Worm (Caenorhabditis elegans) whole organism, L4 larva: Measurements from ENCODE around the gene mes-6.

Experiments used
- F10B5.3 ChIP-seq: sonication (generic microtip); optimal IDR thresholded peaks from 2 replicates; lab custom pipeline; 2016; ENCODE audit warnings: mild to moderate bottlenecking, missing genetic modification characterization, missing compliant biosample characterization
- F37D6.2 ChIP-seq: sonication (generic microtip); optimal IDR thresholded peaks from 2 replicates; lab custom pipeline; 2016; ENCODE audit warnings: mild to moderate bottlenecking, missing genetic modification characterization, missing compliant biosample characterization
- F44E2.7 ChIP-seq: fragments of 200-800 bp; sonication (Bioruptor generic); IDR thresholded peaks from 2 replicates; pipeline ENCODE4 v2.1.2; 2022; ENCODE audit warnings: missing genetic modification characterization, missing compliant biosample characterization
- R02D3.7 ChIP-seq: fragments of 150-350 bp; sonication (generic microtip); optimal IDR thresholded peaks from 3 replicates; lab custom pipeline; 2014; ENCODE audit warnings: missing biosample characterization, missing genetic modification characterization
- Y48G9A.11 ChIP-seq: fragments of 200-800 bp; sonication (Bioruptor generic); IDR thresholded peaks from 2 replicates; pipeline ENCODE4 v1.3.6; 2022; ENCODE audit warnings: missing genetic modification reagents, missing genetic modification characterization, missing compliant biosample characterization
- Y5F2A.4 ChIP-seq: fragments of 200-800 bp; sonication (Bioruptor generic); optimal IDR thresholded peaks from 2 replicates; lab custom pipeline; 2018; ENCODE audit warnings: mild to moderate bottlenecking, missing genetic modification characterization, missing compliant biosample characterization
- arid-1 ChIP-seq: fragments of 200-800 bp; sonication (Bioruptor generic); conservative IDR thresholded peaks from 2 replicates; pipeline ENCODE4 v1.3.6; 2022; ENCODE audit warnings: missing genetic modification reagents, missing genetic modification characterization, missing compliant biosample characterization
- attf-4 ChIP-seq: sonication (generic microtip); optimal IDR thresholded peaks from 3 replicates; lab custom pipeline; 2017; ENCODE audit warnings: missing biosample characterization, missing genetic modification characterization
- ceh-20 ChIP-seq: fragments of 200-800 bp; sonication (Bioruptor generic); IDR thresholded peaks from 2 replicates; pipeline ENCODE4 v1.3.6; 2022; ENCODE audit warnings: missing genetic modification reagents, missing genetic modification characterization, missing compliant biosample characterization
- ceh-32 ChIP-seq: sonication (generic microtip); optimal IDR thresholded peaks from 2 replicates; lab custom pipeline; 2016; ENCODE audit warnings: mild to moderate bottlenecking, missing genetic modification characterization, missing compliant biosample characterization; ENCODE audit not compliant: poor library complexity
- ceh-62 ChIP-seq: sonication (generic microtip); optimal IDR thresholded peaks from 2 replicates; lab custom pipeline; 2017; ENCODE audit warnings: missing biosample characterization, missing genetic modification characterization
- ceh-82 ChIP-seq: sonication (generic microtip); optimal IDR thresholded peaks from 2 replicates; lab custom pipeline; 2017; ENCODE audit warnings: missing biosample characterization, missing genetic modification characterization
- cey-2 ChIP-seq: sonication (generic microtip); optimal IDR thresholded peaks from 3 replicates; lab custom pipeline; 2017; ENCODE audit warnings: missing genetic modification characterization, mild to moderate bottlenecking, missing compliant biosample characterization, antibody characterized with exemption, borderline replicate concordance; ENCODE audit not compliant: insufficient read depth
- daf-12 ChIP-seq: fragments of 150-350 bp; optimal IDR thresholded peaks from 2 replicates; lab custom pipeline; 2014; ENCODE audit warnings: missing biosample characterization, missing genetic modification reagents, missing genetic modification characterization
- daf-8 ChIP-seq: fragments of 200-800 bp; sonication (Bioruptor generic); IDR thresholded peaks from 2 replicates; pipeline ENCODE4 v1.3.6; 2022; ENCODE audit warnings: missing genetic modification characterization, missing compliant biosample characterization
- dmd-8 ChIP-seq: fragments of 200-800 bp; sonication (Bioruptor generic); IDR thresholded peaks from 2 replicates; pipeline ENCODE4 v1.3.6; 2022; ENCODE audit warnings: missing genetic modification characterization, missing compliant biosample characterization
- fos-1 ChIP-seq: fragments of 150-350 bp; optimal IDR thresholded peaks from 2 replicates; lab custom pipeline; 2014; ENCODE audit warnings: missing biosample characterization, missing genetic modification characterization
- gei-8 ChIP-seq: fragments of 200-800 bp; sonication (Bioruptor generic); optimal IDR thresholded peaks from 2 replicates; lab custom pipeline; 2018; ENCODE audit warnings: mild to moderate bottlenecking, missing genetic modification characterization, missing compliant biosample characterization
- hlh-11 ChIP-seq: fragments of 200-800 bp; sonication (Bioruptor generic); optimal IDR thresholded peaks from 2 replicates; lab custom pipeline; 2018; ENCODE audit warnings: mild to moderate bottlenecking, missing genetic modification characterization, missing compliant biosample characterization
- jun-1 ChIP-seq: fragments of 150-350 bp; optimal IDR thresholded peaks from 2 replicates; lab custom pipeline; 2014; ENCODE audit warnings: missing biosample characterization, missing genetic modification reagents, missing genetic modification characterization
- lin-13 ChIP-seq: fragments of 150-350 bp; optimal IDR thresholded peaks from 2 replicates; lab custom pipeline; 2014; ENCODE audit warnings: missing biosample characterization, missing genetic modification reagents, missing genetic modification characterization
- lin-29 ChIP-seq: fragments of 200-800 bp; sonication (Bioruptor generic); IDR thresholded peaks from 2 replicates; pipeline ENCODE4 v1.3.6; 2022; ENCODE audit warnings: missing genetic modification reagents, missing genetic modification characterization, missing compliant biosample characterization
- lsy-2 ChIP-seq, 2 experiments: fragments of 150-350 bp in 1 of 2; sonication (generic microtip) in 1 of 2; optimal IDR thresholded peaks; 2 replicates each; lab custom pipeline; 2014 to 2017; ENCODE audit warnings: missing biosample characterization in 2 of 2, missing genetic modification characterization in 2 of 2
- madf-9 ChIP-seq: fragments of 200-800 bp; sonication (Bioruptor generic); conservative IDR thresholded peaks from 2 replicates; pipeline ENCODE4 v1.3.6; 2022; ENCODE audit warnings: missing genetic modification reagents, missing genetic modification characterization, missing compliant biosample characterization
- mdt-29 ChIP-seq: fragments of 200-800 bp; sonication (Bioruptor generic); IDR thresholded peaks from 2 replicates; pipeline ENCODE4 v1.3.6; 2022; ENCODE audit warnings: missing genetic modification reagents, missing genetic modification characterization, missing compliant biosample characterization
- mxl-2 ChIP-seq: fragments of 200-800 bp; sonication (Bioruptor generic); conservative IDR thresholded peaks from 2 replicates; pipeline ENCODE4 v1.3.6; 2022; ENCODE audit warnings: missing genetic modification reagents, missing genetic modification characterization, missing compliant biosample characterization
- mxl-3 ChIP-seq: fragments of 200-800 bp; sonication (Bioruptor generic); optimal IDR thresholded peaks from 2 replicates; lab custom pipeline; 2018; ENCODE audit warnings: mild to moderate bottlenecking, missing genetic modification characterization, missing compliant biosample characterization
- nhr-10 ChIP-seq: fragments of 150-350 bp; optimal IDR thresholded peaks from 2 replicates; lab custom pipeline; 2014; ENCODE audit warnings: missing biosample characterization, missing genetic modification characterization
- nhr-102 ChIP-seq: sonication (generic microtip); optimal IDR thresholded peaks from 2 replicates; lab custom pipeline; 2016; ENCODE audit warnings: mild to moderate bottlenecking, missing genetic modification characterization, moderate library complexity, missing compliant biosample characterization
- nhr-111 ChIP-seq: fragments of 200-800 bp; sonication (Bioruptor generic); optimal IDR thresholded peaks from 2 replicates; lab custom pipeline; 2018; ENCODE audit warnings: mild to moderate bottlenecking, missing genetic modification characterization, missing compliant biosample characterization
- nhr-28 ChIP-seq: fragments of 150-350 bp; optimal IDR thresholded peaks from 2 replicates; lab custom pipeline; 2014; ENCODE audit warnings: missing biosample characterization, missing genetic modification characterization
- nhr-48 ChIP-seq: sonication (generic microtip); optimal IDR thresholded peaks from 2 replicates; lab custom pipeline; 2016; ENCODE audit warnings: mild to moderate bottlenecking, missing genetic modification characterization, missing compliant biosample characterization
- nhr-76 ChIP-seq: fragments of 150-350 bp; optimal IDR thresholded peaks from 2 replicates; lab custom pipeline; 2014; ENCODE audit warnings: missing biosample characterization, missing genetic modification characterization
- pha-4 ChIP-seq, 2 experiments: fragments of 150-350 bp in 1 of 2; fragments of 200-800 bp in 1 of 2; sonication (Bioruptor generic) in 1 of 2; IDR thresholded peaks in 1 of 2; optimal IDR thresholded peaks in 1 of 2; 2 replicates each; pipeline versions ENCODE4 v1.3.6 to Lab custom; 2014 to 2022; ENCODE audit warnings: missing genetic modification characterization in 2 of 2, missing genetic modification reagents in 2 of 2, missing biosample characterization in 1 of 2, missing compliant biosample characterization in 1 of 2
- php-3 ChIP-seq: fragments of 200-800 bp; sonication (Bioruptor generic); IDR thresholded peaks from 2 replicates; pipeline ENCODE4 v1.3.6; 2022; ENCODE audit warnings: missing genetic modification reagents, missing genetic modification characterization, missing compliant biosample characterization
- pqm-1 ChIP-seq: sonication (generic microtip); optimal IDR thresholded peaks from 2 replicates; lab custom pipeline; 2017; ENCODE audit warnings: missing biosample characterization, missing genetic modification characterization
- saeg-2 ChIP-seq: fragments of 200-800 bp; sonication (Bioruptor generic); IDR thresholded peaks from 2 replicates; pipeline ENCODE4 v1.3.6; 2022; ENCODE audit warnings: missing genetic modification reagents, missing genetic modification characterization, missing compliant biosample characterization
- set-16 ChIP-seq: fragments of 200-800 bp; sonication (Bioruptor generic); IDR thresholded peaks from 2 replicates; pipeline ENCODE4 v1.3.6; 2022; ENCODE audit warnings: missing genetic modification reagents, missing genetic modification characterization, missing compliant biosample characterization
- skn-1 ChIP-seq: fragments of 150-350 bp; optimal IDR thresholded peaks from 2 replicates; lab custom pipeline; 2014; ENCODE audit warnings: missing biosample characterization, missing genetic modification characterization
- snpc-4 ChIP-seq: fragments of 150-350 bp; optimal IDR thresholded peaks from 2 replicates; lab custom pipeline; 2014; ENCODE audit warnings: missing biosample characterization, missing genetic modification characterization
- spr-1 ChIP-seq: sonication (generic microtip); optimal IDR thresholded peaks from 2 replicates; lab custom pipeline; 2016; ENCODE audit warnings: mild to moderate bottlenecking, missing genetic modification characterization, missing compliant biosample characterization
- spr-3 ChIP-seq: fragments of 200-800 bp; sonication (Bioruptor generic); optimal IDR thresholded peaks from 2 replicates; lab custom pipeline; 2018; ENCODE audit warnings: mild to moderate bottlenecking, missing genetic modification characterization, missing compliant biosample characterization
- unc-39 ChIP-seq: sonication (generic microtip); optimal IDR thresholded peaks from 2 replicates; lab custom pipeline; 2017; ENCODE audit warnings: missing biosample characterization, missing genetic modification characterization
- unc-62 ChIP-seq, 3 experiments: fragments of 150-350 bp in 1 of 3; sonication (generic microtip); optimal IDR thresholded peaks in 2 of 3; peaks in 1 of 3; 1 replicate in 1 of 3; 2 replicates in 2 of 3; lab custom pipeline; 2014 to 2017; ENCODE audit warnings: missing biosample characterization in 3 of 3, missing genetic modification characterization in 3 of 3, missing genetic modification reagents in 3 of 3, missing genotype in 1 of 3
- zag-1 ChIP-seq: fragments of 150-350 bp; optimal IDR thresholded peaks from 2 replicates; lab custom pipeline; 2014; ENCODE audit warnings: missing biosample characterization, missing genetic modification characterization
- zip-2 ChIP-seq: fragments of 150-350 bp; optimal IDR thresholded peaks from 2 replicates; lab custom pipeline; 2014; ENCODE audit warnings: missing biosample characterization, missing genetic modification characterization
- ztf-11 ChIP-seq: fragments of 150-350 bp; optimal IDR thresholded peaks from 2 replicates; lab custom pipeline; 2014; ENCODE audit warnings: missing biosample characterization, missing genetic modification characterization
- ztf-7 ChIP-seq: fragments of 150-350 bp; optimal IDR thresholded peaks from 2 replicates; lab custom pipeline; 2014; ENCODE audit warnings: missing biosample characterization, missing genetic modification characterization

Gene mes-6

DNA sequence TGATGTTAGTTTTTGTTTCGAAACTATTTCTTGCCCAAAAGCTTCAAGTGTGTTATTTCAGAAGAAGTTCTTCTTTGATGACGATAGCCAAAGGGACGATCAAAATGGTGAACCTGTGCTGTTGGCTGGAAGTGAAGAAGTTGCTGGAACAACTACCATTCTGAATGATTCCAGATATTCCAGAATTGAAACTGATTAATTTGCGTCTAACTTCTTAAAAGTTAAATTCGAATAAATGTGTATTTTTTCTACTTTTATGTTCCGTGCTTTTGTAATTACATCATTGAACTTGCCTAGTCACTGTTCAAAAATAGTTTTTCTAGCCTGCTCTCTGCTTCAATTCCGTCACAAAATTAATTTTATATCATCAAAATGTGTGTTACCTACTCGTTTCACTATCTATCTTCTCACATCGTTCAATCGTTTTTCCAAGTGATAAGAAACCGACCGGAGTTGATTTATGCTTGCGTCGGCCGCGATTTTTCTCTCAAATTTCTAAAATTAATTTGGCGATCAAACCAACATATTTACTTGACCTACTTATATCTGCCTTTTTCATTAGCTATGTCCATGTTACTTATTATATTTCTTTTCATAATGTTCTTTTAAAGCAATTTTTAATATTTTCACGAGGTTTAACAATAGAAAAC, 35.9 kb upstream of the mes-6 start (continued):
- TF ChIP-seq skn-1 (tag; lab: Kevin White, UChicago) (no peak), pqm-1 (tag; lab: Kevin White, UChicago) (peak; percentile 76), Y48G9A.11 (no peak), ztf-11 (no peak), lin-29 (GFP tag; lab: Robert Waterston, UW) (no peak), Y5F2A.4 (GFP tag; lab: Kevin White, UChicago) (no peak), pha-4 (GFP tag; IDR thresholded peaks at IDR 0.05; lab: Robert Waterston, UW) (no peak), pha-4 (tag; optimal IDR thresholded peaks at IDR 0.05; lab: Kevin White, UChicago) (no peak), mxl-3 (peak; percentile 35), nhr-102 (tag; lab: Kevin White, UChicago) (no peak), mxl-2 (GFP tag; lab: Robert Waterston, UW) (no peak), unc-39 (no peak), hlh-11 (tag; lab: Kevin White, UChicago) (peak; percentile 47), spr-1 (no peak), fos-1 (tag; lab: Kevin White, UChicago) (no peak), nhr-76 (tag; lab: Kevin White, UChicago) (no peak), snpc-4 (tag; lab: Kevin White, UChicago) (no peak), unc-62 (GFP tag; optimal IDR thresholded peaks at IDR 0.05 in 1 of 2; lab: Kevin White, UChicago) (peak in 1 of 2 experiments; percentile 96), unc-62 (tag; optimal IDR thresholded peaks at IDR 0.05; lab: Kevin White, UChicago) (no peak), F44E2.7 (GFP tag; lab: Robert Waterston, UW) (no peak), dmd-8 (GFP tag; lab: Robert Waterston, UW) (no peak), daf-12 (tag; lab: Kevin White, UChicago) (no peak), cey-2 (no peak), F37D6.2 (tag; lab: Kevin White, UChicago) (no peak), nhr-10 (tag; lab: Kevin White, UChicago) (no peak), zip-2 (no peak), mdt-29 (GFP tag; lab: Robert Waterston, UW) (no peak), daf-8 (GFP tag; lab: Robert Waterston, UW) (no peak), saeg-2 (GFP tag; lab: Robert Waterston, UW) (no peak), gei-8 (GFP tag; lab: Kevin White, UChicago) (no peak), spr-3 (GFP tag; lab: Kevin White, UChicago) (no peak), nhr-28 (tag; lab: Kevin White, UChicago) (peak; percentile 82), ceh-32 (tag; lab: Kevin White, UChicago) (no peak), jun-1 (no peak), zag-1 (tag; lab: Kevin White, UChicago) (no peak), attf-4 (tag; lab: Kevin White, UChicago) (no peak), ztf-7 (tag; lab: Kevin White, UChicago) (no peak), R02D3.7 (no peak), ceh-62 (tag; lab: Kevin White, UChicago) (no peak), set-16 (GFP tag; lab: Robert Waterston, UW) (no peak), lin-13 (GFP tag; lab: Kevin White, UChicago) (no peak), lsy-2 (tag; optimal IDR thresholded peaks at IDR 0.05; lab: Kevin White, UChicago) (no peak), nhr-48 (no peak), ceh-82 (tag; lab: Kevin White, UChicago) (no peak), F10B5.3 (tag; lab: Kevin White, UChicago) (no peak), nhr-111 (GFP tag; lab: Kevin White, UChicago) (no peak), arid-1 (GFP tag; lab: Robert Waterston, UW) (no peak), ceh-20 (GFP tag; lab: Robert Waterston, UW) (no peak), php-3 (peak; percentile 73), madf-9 (GFP tag; lab: Robert Waterston, UW) (no peak)
